Fruit fly (Drosophila melanogaster) whole organism: Measurements from ENCODE around the gene Kap-alpha3.

Source experiments
- Dll ChIP-seq: fragments of >200 bp; optimal IDR thresholded peaks from 2 replicates; lab custom pipeline; 2017
- pan ChIP-seq: fragments of >200 bp; optimal IDR thresholded peaks from 2 replicates; lab custom pipeline; 2017
- psq ChIP-seq: fragments of >200 bp; optimal IDR thresholded peaks from 2 replicates; lab custom pipeline; 2017
- usp ChIP-seq: fragments of >200 bp; optimal IDR thresholded peaks from 2 replicates; lab custom pipeline; 2017; ENCODE audit warnings: missing biosample characterization, missing genetic modification characterization, mixed read lengths

- no peak for TF ChIP-seq usp (GFP tag; lab: Kevin White, UChicago)
- no peak for TF ChIP-seq psq (lab: Kevin White, UChicago)
- no peak for TF ChIP-seq pan (lab: Kevin White, UChicago)
- TF ChIP-seq Dll (lab: Kevin White, UChicago) = no peak
Observed at dm6 chr3R:9620278-9620677, 42.7 kb upstream of the Kap-alpha3 start.
